Fruit fly (Drosophila melanogaster): ENCODE measurements around the gene CG6770.

Gene CG6770

dm6 chr2L:12063035-12063434 lies 17.1 kb upstream of the CG6770 start, which contains the start of gene Rab3-GAP (continued):
- 0 out of 3 replicates have a peak, but pooled peaks have one; percentile 5 for TF ChIP-seq hb (GFP tag; IDR thresholded peaks at IDR 0.05; ENCODE audit: partially characterized antibody)
- TF ChIP-seq danr (GFP tag; IDR thresholded peaks at IDR 0.05), result no peak
- TF ChIP-seq phol (tag; optimal IDR thresholded peaks at IDR 0.05), result peak; percentile 36
- TF ChIP-seq Rfx (GFP tag; IDR thresholded peaks at IDR 0.05), result peak; percentile 61
- peak; percentile 48 for TF ChIP-seq Scr (GFP tag; IDR thresholded peaks at IDR 0.05; ENCODE audit: partially characterized antibody)
- peak; percentile 30 for TF ChIP-seq CG13424 (tag; optimal IDR thresholded peaks at IDR 0.05)
- TF ChIP-seq Fer1 (GFP tag; optimal IDR thresholded peaks at IDR 0.05), result peak; percentile 60
- TF ChIP-seq yki (optimal IDR thresholded peaks at IDR 0.05), result no peak
- TF ChIP-seq CTCF (GFP tag; optimal IDR thresholded peaks at IDR 0.05), result no peak
- peak; percentile 43 for TF ChIP-seq CG18262 (tag; optimal IDR thresholded peaks at IDR 0.05)
- peak; percentile 45; the same call in 1 of the 3 replicates for TF ChIP-seq CG6791 (GFP tag; IDR thresholded peaks at IDR 0.05; ENCODE audit: partially characterized antibody)
- TF ChIP-seq fd64A (GFP tag; optimal IDR thresholded peaks at IDR 0.05), result no peak
- TF ChIP-seq unc-4 (GFP tag; IDR thresholded peaks at IDR 0.05; ENCODE audit: partially characterized antibody), result no peak
- TF ChIP-seq CG4424 (GFP tag; optimal IDR thresholded peaks at IDR 0.05), result peak; percentile 46
- no peak for TF ChIP-seq gce (GFP tag; IDR thresholded peaks at IDR 0.05)
- 0 out of 3 replicates have a peak, but pooled peaks have one; percentile 34 for TF ChIP-seq CG14860 (GFP tag; IDR thresholded peaks at IDR 0.05; ENCODE audit: partially characterized antibody)
- TF ChIP-seq zf30C (GFP tag; optimal IDR thresholded peaks at IDR 0.05), result no peak
- TF ChIP-seq pzg (GFP tag; optimal IDR thresholded peaks at IDR 0.05), result peak; percentile 52
- TF ChIP-seq Nf-YA (GFP tag; IDR thresholded peaks at IDR 0.05), result no peak
- peak; percentile 85 for TF ChIP-seq row (GFP tag; IDR thresholded peaks at IDR 0.05)
- peak; percentile 14 for TF ChIP-seq CG1602 (GFP tag; optimal IDR thresholded peaks at IDR 0.05)
- peak; percentile 85 for TF ChIP-seq CG2116 (GFP tag; optimal IDR thresholded peaks at IDR 0.05)
- peak in 1 of 3 experiments; percentile 19 for TF ChIP-seq Stat92E (GFP tag; optimal IDR thresholded peaks at IDR 0.05)
- peak; percentile 51 for TF ChIP-seq CG2120 (GFP tag; optimal IDR thresholded peaks at IDR 0.05)
- TF ChIP-seq Myb (GFP tag; optimal IDR thresholded peaks at IDR 0.05), result peak; percentile 9
- TF ChIP-seq CG17912 (GFP tag; optimal IDR thresholded peaks at IDR 0.05), result no peak
- TF ChIP-seq CG1233 (GFP tag; optimal IDR thresholded peaks at IDR 0.05), result no peak
- TF ChIP-seq CG6175 (GFP tag; IDR thresholded peaks at IDR 0.05), result no peak
- peak; percentile 50 for TF ChIP-seq MESR4 (GFP tag; optimal IDR thresholded peaks at IDR 0.05)
- 0 out of 2 replicates have a peak, but pooled peaks have one; percentile 10 for TF ChIP-seq CG9932 (GFP tag; IDR thresholded peaks at IDR 0.05)
- no peak for TF ChIP-seq ewg (GFP tag; optimal IDR thresholded peaks at IDR 0.05)
- no peak for TF ChIP-seq Usf (GFP tag; optimal IDR thresholded peaks at IDR 0.05)
- no peak for TF ChIP-seq NC2β (GFP tag; optimal IDR thresholded peaks at IDR 0.05)
- no peak for TF ChIP-seq maf-S (GFP tag; optimal IDR thresholded peaks at IDR 0.05)
- TF ChIP-seq Bteb2 (GFP tag; optimal IDR thresholded peaks at IDR 0.05), result peak; percentile 27
- TF ChIP-seq sob (GFP tag; IDR thresholded peaks at IDR 0.05), result peak; percentile 29; the same call in 1 of the 2 replicates
- TF ChIP-seq CG10209 (GFP tag; optimal IDR thresholded peaks at IDR 0.05), result no peak
- TF ChIP-seq CG13624 (GFP tag; optimal IDR thresholded peaks at IDR 0.05), result peak; percentile 1
- peak; percentile 28 for TF ChIP-seq Hsf (GFP tag; optimal IDR thresholded peaks at IDR 0.05)
- peak; percentile 48 for TF ChIP-seq Sry-δ (GFP tag; optimal IDR thresholded peaks at IDR 0.05)
- TF ChIP-seq nerfin-1 (tag; optimal IDR thresholded peaks at IDR 0.05), result peak; percentile 62
- TF ChIP-seq grau (tag; optimal IDR thresholded peaks at IDR 0.05), result peak; percentile 98
- TF ChIP-seq CG12942 (GFP tag; optimal IDR thresholded peaks at IDR 0.05), result peak; percentile 34
- TF ChIP-seq ci (GFP tag; IDR thresholded peaks at IDR 0.05), result peak; percentile 44; the same call in 1 of the 3 replicates
- peak; percentile 60 for TF ChIP-seq CG15514 (GFP tag; optimal IDR thresholded peaks at IDR 0.05)
- TF ChIP-seq prd (optimal IDR thresholded peaks at IDR 0.05), result no peak
- peak; percentile 69 for TF ChIP-seq prd (GFP tag; IDR thresholded peaks at IDR 0.05)
- TF ChIP-seq CG8924 (tag; optimal IDR thresholded peaks at IDR 0.05), result peak; percentile 20
- peak; percentile 63 for TF ChIP-seq hbn (GFP tag; IDR thresholded peaks at IDR 0.05; ENCODE audit: partially characterized antibody)
- TF ChIP-seq Hey (tag; optimal IDR thresholded peaks at IDR 0.05), result no peak
- no peak for TF ChIP-seq CG14667 (GFP tag; IDR thresholded peaks at IDR 0.05)
